Worm (Caenorhabditis elegans) whole organism, L4 larva: ENCODE data around the gene gcy-6.
A peak's percentile ranks its signal among the peaks of the same experiment; 100 is the strongest.

Experiments
- D1046.2 ChIP-seq: fragments of 200-800 bp; sonication (Bioruptor generic); IDR thresholded peaks from 2 replicates; pipeline ENCODE4 v1.3.6; 2022; ENCODE audit warnings: missing genetic modification characterization, missing compliant biosample characterization
- F44E2.7 ChIP-seq: fragments of 200-800 bp; sonication (Bioruptor generic); IDR thresholded peaks from 2 replicates; pipeline ENCODE4 v2.1.2; 2022; ENCODE audit warnings: missing genetic modification characterization, missing compliant biosample characterization
- Y48G9A.11 ChIP-seq: fragments of 200-800 bp; sonication (Bioruptor generic); IDR thresholded peaks from 2 replicates; pipeline ENCODE4 v1.3.6; 2022; ENCODE audit warnings: missing genetic modification reagents, missing genetic modification characterization, missing compliant biosample characterization
- ZK337.2 ChIP-seq: fragments of 200-800 bp; sonication (Bioruptor generic); IDR thresholded peaks from 2 replicates; pipeline ENCODE4 v1.3.6; 2022; ENCODE audit warnings: missing genetic modification reagents, missing genetic modification characterization, missing compliant biosample characterization
- ZK546.5 ChIP-seq, 2 experiments: sonication (generic microtip); optimal IDR thresholded peaks; 2 replicates each; lab custom pipeline; 2017; ENCODE audit warnings: missing biosample characterization in 2 of 2, missing genetic modification characterization in 2 of 2
- aha-1 ChIP-seq: fragments of 150-350 bp; peaks from one replicate; lab custom pipeline; 2014; ENCODE audit warnings: missing biosample characterization, missing genetic modification characterization
- aly-2 ChIP-seq: sonication (generic microtip); optimal IDR thresholded peaks from 2 replicates; lab custom pipeline; 2018; ENCODE audit warnings: missing biosample characterization, missing genetic modification characterization
- arid-1 ChIP-seq: fragments of 200-800 bp; sonication (Bioruptor generic); conservative IDR thresholded peaks from 2 replicates; pipeline ENCODE4 v1.3.6; 2022; ENCODE audit warnings: missing genetic modification reagents, missing genetic modification characterization, missing compliant biosample characterization
- ceh-20 ChIP-seq: fragments of 200-800 bp; sonication (Bioruptor generic); IDR thresholded peaks from 2 replicates; pipeline ENCODE4 v1.3.6; 2022; ENCODE audit warnings: missing genetic modification reagents, missing genetic modification characterization, missing compliant biosample characterization
- ceh-32 ChIP-seq: sonication (generic microtip); optimal IDR thresholded peaks from 2 replicates; lab custom pipeline; 2016; ENCODE audit warnings: mild to moderate bottlenecking, missing genetic modification characterization, missing compliant biosample characterization; ENCODE audit not compliant: poor library complexity
- ceh-44 ChIP-seq: fragments of 200-800 bp; sonication (Bioruptor generic); IDR thresholded peaks from 2 replicates; pipeline ENCODE4 v1.3.6; 2022; ENCODE audit warnings: missing genetic modification reagents, missing genetic modification characterization, missing compliant biosample characterization
- cey-2 ChIP-seq: sonication (generic microtip); optimal IDR thresholded peaks from 3 replicates; lab custom pipeline; 2017; ENCODE audit warnings: missing genetic modification characterization, mild to moderate bottlenecking, missing compliant biosample characterization, antibody characterized with exemption, borderline replicate concordance; ENCODE audit not compliant: insufficient read depth
- daf-8 ChIP-seq: fragments of 200-800 bp; sonication (Bioruptor generic); IDR thresholded peaks from 2 replicates; pipeline ENCODE4 v1.3.6; 2022; ENCODE audit warnings: missing genetic modification characterization, missing compliant biosample characterization
- dmd-6 ChIP-seq: fragments of 200-800 bp; sonication (Bioruptor generic); IDR thresholded peaks from 2 replicates; pipeline ENCODE4 v1.3.6; 2022; ENCODE audit warnings: missing genetic modification reagents, missing genetic modification characterization, missing compliant biosample characterization
- dmd-8 ChIP-seq: fragments of 200-800 bp; sonication (Bioruptor generic); IDR thresholded peaks from 2 replicates; pipeline ENCODE4 v1.3.6; 2022; ENCODE audit warnings: missing genetic modification characterization, missing compliant biosample characterization
- fos-1 ChIP-seq: fragments of 150-350 bp; optimal IDR thresholded peaks from 2 replicates; lab custom pipeline; 2014; ENCODE audit warnings: missing biosample characterization, missing genetic modification characterization
- gei-8 ChIP-seq: fragments of 200-800 bp; sonication (Bioruptor generic); optimal IDR thresholded peaks from 2 replicates; lab custom pipeline; 2018; ENCODE audit warnings: mild to moderate bottlenecking, missing genetic modification characterization, missing compliant biosample characterization
- hlh-11 ChIP-seq: fragments of 200-800 bp; sonication (Bioruptor generic); optimal IDR thresholded peaks from 2 replicates; lab custom pipeline; 2018; ENCODE audit warnings: mild to moderate bottlenecking, missing genetic modification characterization, missing compliant biosample characterization
- hlh-30 ChIP-seq: sonication (generic microtip); optimal IDR thresholded peaks from 2 replicates; lab custom pipeline; 2017; ENCODE audit warnings: antibody characterized with exemption, mild to moderate bottlenecking, missing genetic modification characterization, missing compliant biosample characterization; ENCODE audit not compliant: insufficient read depth
- hmg-1.1 ChIP-seq: fragments of 200-800 bp; sonication (Bioruptor generic); IDR thresholded peaks from 2 replicates; pipeline ENCODE4 v1.3.6; 2022; ENCODE audit warnings: missing genetic modification reagents, missing genetic modification characterization, missing compliant biosample characterization
- lin-29 ChIP-seq: fragments of 200-800 bp; sonication (Bioruptor generic); IDR thresholded peaks from 2 replicates; pipeline ENCODE4 v1.3.6; 2022; ENCODE audit warnings: missing genetic modification reagents, missing genetic modification characterization, missing compliant biosample characterization
- lin-38 ChIP-seq: fragments of 200-800 bp; sonication (Bioruptor generic); IDR thresholded peaks from 2 replicates; pipeline ENCODE4 v1.3.6; 2022; ENCODE audit warnings: missing genetic modification reagents, missing genetic modification characterization, missing compliant biosample characterization
- lsy-2 ChIP-seq, 2 experiments: fragments of 150-350 bp in 1 of 2; sonication (generic microtip) in 1 of 2; optimal IDR thresholded peaks; 2 replicates each; lab custom pipeline; 2014 to 2017; ENCODE audit warnings: missing biosample characterization in 2 of 2, missing genetic modification characterization in 2 of 2
- mxl-3 ChIP-seq: fragments of 200-800 bp; sonication (Bioruptor generic); optimal IDR thresholded peaks from 2 replicates; lab custom pipeline; 2018; ENCODE audit warnings: mild to moderate bottlenecking, missing genetic modification characterization, missing compliant biosample characterization
- nhr-102 ChIP-seq: sonication (generic microtip); optimal IDR thresholded peaks from 2 replicates; lab custom pipeline; 2016; ENCODE audit warnings: mild to moderate bottlenecking, missing genetic modification characterization, moderate library complexity, missing compliant biosample characterization
- nhr-237 ChIP-seq: sonication (generic microtip); optimal IDR thresholded peaks from 2 replicates; lab custom pipeline; 2017; ENCODE audit warnings: missing biosample characterization, missing genetic modification characterization
- nhr-28 ChIP-seq: fragments of 150-350 bp; optimal IDR thresholded peaks from 2 replicates; lab custom pipeline; 2014; ENCODE audit warnings: missing biosample characterization, missing genetic modification characterization
- nhr-41 ChIP-seq: fragments of 200-800 bp; sonication (Bioruptor generic); IDR thresholded peaks from 2 replicates; pipeline ENCODE4 v1.3.6; 2022; ENCODE audit warnings: missing genetic modification reagents, missing genetic modification characterization, missing compliant biosample characterization
- nhr-48 ChIP-seq: sonication (generic microtip); optimal IDR thresholded peaks from 2 replicates; lab custom pipeline; 2016; ENCODE audit warnings: mild to moderate bottlenecking, missing genetic modification characterization, missing compliant biosample characterization
- nhr-6 ChIP-seq: fragments of 150-350 bp; optimal IDR thresholded peaks from 2 replicates; lab custom pipeline; 2014; ENCODE audit warnings: missing biosample characterization, missing genetic modification characterization
- php-3 ChIP-seq: fragments of 200-800 bp; sonication (Bioruptor generic); IDR thresholded peaks from 2 replicates; pipeline ENCODE4 v1.3.6; 2022; ENCODE audit warnings: missing genetic modification reagents, missing genetic modification characterization, missing compliant biosample characterization
- pqm-1 ChIP-seq: sonication (generic microtip); optimal IDR thresholded peaks from 2 replicates; lab custom pipeline; 2017; ENCODE audit warnings: missing biosample characterization, missing genetic modification characterization
- rbr-2 ChIP-seq: sonication (generic microtip); optimal IDR thresholded peaks from 2 replicates; lab custom pipeline; 2016; ENCODE audit warnings: missing genotype, missing genetic modification characterization, missing compliant biosample characterization
- sdz-12 ChIP-seq: fragments of 200-800 bp; sonication (Bioruptor generic); optimal IDR thresholded peaks from 2 replicates; lab custom pipeline; 2018; ENCODE audit warnings: mild to moderate bottlenecking, missing genetic modification characterization, missing compliant biosample characterization
- set-16 ChIP-seq: fragments of 200-800 bp; sonication (Bioruptor generic); IDR thresholded peaks from 2 replicates; pipeline ENCODE4 v1.3.6; 2022; ENCODE audit warnings: missing genetic modification reagents, missing genetic modification characterization, missing compliant biosample characterization
- tag-97 ChIP-seq: fragments of 200-800 bp; sonication (Bioruptor generic); IDR thresholded peaks from 2 replicates; pipeline ENCODE4 v1.3.6; 2022; ENCODE audit warnings: missing genetic modification characterization, missing compliant biosample characterization
- unc-39 ChIP-seq: sonication (generic microtip); optimal IDR thresholded peaks from 2 replicates; lab custom pipeline; 2017; ENCODE audit warnings: missing biosample characterization, missing genetic modification characterization
- unc-62 ChIP-seq, 3 experiments: fragments of 150-350 bp in 1 of 3; sonication (generic microtip); optimal IDR thresholded peaks in 2 of 3; peaks in 1 of 3; 1 replicate in 1 of 3; 2 replicates in 2 of 3; lab custom pipeline; 2014 to 2017; ENCODE audit warnings: missing biosample characterization in 3 of 3, missing genetic modification characterization in 3 of 3, missing genetic modification reagents in 3 of 3, missing genotype in 1 of 3
- zip-2 ChIP-seq: fragments of 150-350 bp; optimal IDR thresholded peaks from 2 replicates; lab custom pipeline; 2014; ENCODE audit warnings: missing biosample characterization, missing genetic modification characterization
- ztf-7 ChIP-seq: fragments of 150-350 bp; optimal IDR thresholded peaks from 2 replicates; lab custom pipeline; 2014; ENCODE audit warnings: missing biosample characterization, missing genetic modification characterization

Gene gcy-6

ce11 chrV:10294549-10294948 is 19.3 kb downstream of the gcy-6 start, which contains the start of gene col-150:
Gene col-150 (minus strand): TSS chrV:10294649.
- TF ChIP-seq ZK337.2 (GFP tag; lab: Robert Waterston, UW) = no peak
- no peak for TF ChIP-seq ceh-20
- TF ChIP-seq fos-1 (tag; lab: Kevin White, UChicago) = no peak
- no peak for TF ChIP-seq dmd-6 (GFP tag; lab: Robert Waterston, UW)
- TF ChIP-seq rbr-2 (tag; lab: Kevin White, UChicago) = no peak
- no peak for TF ChIP-seq lin-29
- TF ChIP-seq nhr-6 = no peak
- no peak for TF ChIP-seq dmd-8
- no peak for TF ChIP-seq php-3
- no peak for TF ChIP-seq hlh-30 (tag; lab: Kevin White, UChicago)
- TF ChIP-seq ceh-44 (GFP tag; lab: Robert Waterston, UW) = no peak
- TF ChIP-seq ceh-32 (tag; lab: Kevin White, UChicago) = no peak
- no peak for TF ChIP-seq daf-8 (GFP tag; lab: Robert Waterston, UW)
- TF ChIP-seq cey-2 (tag; lab: Kevin White, UChicago) = no peak
- no peak for TF ChIP-seq mxl-3 (GFP tag; lab: Kevin White, UChicago)

- no peak for TF ChIP-seq arid-1 (GFP tag; lab: Robert Waterston, UW)
- peak; percentile 26 for TF ChIP-seq aha-1 (tag; lab: Kevin White, UChicago)
- no peak for TF ChIP-seq hmg-1.1 (GFP tag; lab: Robert Waterston, UW)
- peak; percentile 81 for TF ChIP-seq nhr-28 (tag; lab: Kevin White, UChicago)
- TF ChIP-seq nhr-41 = no peak
- TF ChIP-seq pqm-1 (tag; lab: Kevin White, UChicago) = peak; percentile 66
- TF ChIP-seq zip-2 (tag; lab: Kevin White, UChicago) = no peak
- TF ChIP-seq cey-2 (tag; lab: Kevin White, UChicago) = peak; percentile 3
- peak; percentile 59 for TF ChIP-seq mxl-3 (GFP tag; lab: Kevin White, UChicago)
- peak; percentile 51 for TF ChIP-seq hlh-11 (tag; lab: Kevin White, UChicago)
- peak in 1 of 2 experiments; percentile 62 for TF ChIP-seq unc-62 (GFP tag; optimal IDR thresholded peaks at IDR 0.05 in 1 of 2; lab: Kevin White, UChicago)
- no peak for TF ChIP-seq unc-62 (tag; optimal IDR thresholded peaks at IDR 0.05; lab: Kevin White, UChicago)
- TF ChIP-seq D1046.2 (GFP tag; lab: Robert Waterston, UW) = peak; percentile 6; the same call in 1 of the 2 replicates
- TF ChIP-seq, all 104 proteins: peak for 8
Measured at ce11 chrV:10292819-10293357, 21.0 kb downstream of the gcy-6 start, which contains the start of gene col-149. Gene col-149 (minus strand): TSS chrV:10292869.

DNA sequence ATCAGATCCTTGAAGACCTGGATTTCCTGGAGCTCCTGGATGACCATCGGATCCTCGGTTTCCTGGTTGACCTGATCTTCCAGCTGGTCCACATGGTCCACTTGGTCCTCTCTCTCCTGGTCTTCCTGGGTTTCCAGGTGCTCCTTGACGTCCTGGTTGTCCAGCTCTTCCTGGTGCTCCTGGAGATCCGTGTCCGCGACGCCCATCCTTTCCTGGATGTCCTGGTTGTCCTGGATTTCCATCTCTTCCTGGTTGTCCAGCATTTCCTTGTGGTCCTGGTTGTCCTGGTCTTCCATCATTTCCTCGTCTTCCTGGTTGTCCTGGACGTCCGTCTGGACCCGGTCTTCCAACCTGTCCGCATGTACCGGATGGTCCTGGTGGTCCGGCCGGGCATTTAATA is 22.0 kb downstream of the gcy-6 start:
- TF ChIP-seq D1046.2 (GFP tag; lab: Robert Waterston, UW) = no peak
- peak; percentile 76; the same call in 1 of the 2 replicates for TF ChIP-seq set-16 (GFP tag; lab: Robert Waterston, UW)
- TF ChIP-seq tag-97 (GFP tag; lab: Robert Waterston, UW) = no peak
- peak; percentile 14 for TF ChIP-seq aha-1 (tag; lab: Kevin White, UChicago)
- TF ChIP-seq lin-38 (GFP tag; lab: Robert Waterston, UW) = no peak
- TF ChIP-seq gei-8 (GFP tag; lab: Kevin White, UChicago) = no peak

ce11 chrV:10289743-10290142 is 24.1 kb downstream of the gcy-6 start, which contains the start of gene B0024.15:
Gene B0024.15 (plus strand): TSS chrV:10290043.
- TF ChIP-seq aha-1 (tag; lab: Kevin White, UChicago) (peak; percentile 47), fos-1 (tag; lab: Kevin White, UChicago) (no peak)

DNA sequence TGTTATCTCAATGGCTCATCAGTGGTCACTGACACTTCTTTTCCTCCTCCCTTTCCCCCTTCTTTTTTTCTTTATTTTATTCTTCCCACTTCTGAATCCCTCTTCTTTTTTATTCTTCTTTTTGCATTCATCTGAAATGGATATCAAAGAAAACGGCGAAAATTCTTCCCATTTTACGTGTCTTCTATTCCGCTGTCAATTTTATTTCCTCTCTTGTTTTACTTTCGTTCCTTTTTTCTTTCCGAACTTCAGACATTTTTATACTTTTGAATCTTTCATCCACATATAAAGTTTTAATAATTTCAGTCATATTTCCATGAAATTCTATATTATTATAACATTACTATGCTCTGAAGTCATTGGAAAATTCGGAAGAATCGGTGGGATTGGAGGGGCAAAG is 26.6 kb downstream of the gcy-6 start, which contains the start of gene B0024.3:
Gene B0024.3 (plus strand): TSS at position 301 of the 400 bp plus-strand sequence.
- no peak for TF ChIP-seq unc-39 (tag; lab: Kevin White, UChicago)
- TF ChIP-seq ZK546.5 (tag; optimal IDR thresholded peaks at IDR 0.05; lab: Kevin White, UChicago) = no peak
- TF ChIP-seq hlh-30 (tag; lab: Kevin White, UChicago) = no peak
- no peak for TF ChIP-seq cey-2 (tag; lab: Kevin White, UChicago)
- TF ChIP-seq sdz-12 (GFP tag; lab: Kevin White, UChicago) = no peak
- no peak for TF ChIP-seq nhr-102
- no peak for TF ChIP-seq Y48G9A.11 (GFP tag; lab: Robert Waterston, UW)
- no peak for TF ChIP-seq hmg-1.1 (GFP tag; lab: Robert Waterston, UW)
- TF ChIP-seq set-16 (GFP tag; lab: Robert Waterston, UW) = no peak
- no peak for TF ChIP-seq ztf-7 (tag; lab: Kevin White, UChicago)
- no peak for TF ChIP-seq aly-2 (tag; lab: Kevin White, UChicago)
- TF ChIP-seq nhr-48 (tag; lab: Kevin White, UChicago) = no peak
- no peak for TF ChIP-seq lsy-2 (tag; optimal IDR thresholded peaks at IDR 0.05; lab: Kevin White, UChicago)
- TF ChIP-seq nhr-237 (tag; lab: Kevin White, UChicago) = no peak
- no peak for TF ChIP-seq ceh-32 (tag; lab: Kevin White, UChicago)
- no peak for TF ChIP-seq F44E2.7 (GFP tag; lab: Robert Waterston, UW)
- TF ChIP-seq, all 104 proteins: peak for 0
